Worm (Caenorhabditis elegans): Measurements from ENCODE around the gene W07G4.5.

DNA sequence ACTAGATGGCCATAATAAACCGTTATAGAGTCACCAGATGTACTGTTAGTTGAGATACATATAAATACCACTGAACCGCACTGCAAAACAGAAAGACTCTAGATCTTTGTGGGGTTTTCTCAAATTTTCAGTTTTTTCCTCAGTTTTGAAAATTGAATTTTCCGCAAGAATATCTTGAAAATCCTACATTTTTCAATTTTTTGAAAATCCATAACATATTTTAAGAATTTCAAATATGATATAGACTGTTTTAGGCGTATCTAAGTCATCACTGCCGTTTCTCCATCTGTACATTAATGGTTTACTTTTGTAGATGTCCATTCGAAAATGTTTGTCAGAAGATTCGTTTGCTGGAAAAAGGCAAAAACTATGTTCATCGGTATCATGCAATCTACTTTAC is 14.1 kb downstream of the W07G4.5 start, which contains the start of gene F42E8.1:
- no peak for TF ChIP-seq him-1 (tag; optimal IDR thresholded peaks at IDR 0.05)
- no peak for TF ChIP-seq tbp1 (GFP tag; optimal IDR thresholded peaks at IDR 0.05)
- TF ChIP-seq nfya-1 (tag; optimal IDR thresholded peaks at IDR 0.05; ENCODE audit: borderline replicate concordance, insufficient read depth), result no peak
- TF ChIP-seq ceh-100 (GFP tag; IDR thresholded peaks at IDR 0.05), result no peak
- TF ChIP-seq zfh-2 (GFP tag; conservative IDR thresholded peaks at IDR 0.05), result no peak
- no peak for TF ChIP-seq nfyb-1 (GFP tag; IDR thresholded peaks at IDR 0.05)
- no peak for TF ChIP-seq let-526 (GFP tag; IDR thresholded peaks at IDR 0.05)
- TF ChIP-seq T07F8.4 (tag; optimal IDR thresholded peaks at IDR 0.05), result no peak
- TF ChIP-seq dpl-1 (GFP tag; optimal IDR thresholded peaks at IDR 0.05), result no peak
- TF ChIP-seq fkh-3 (tag; optimal IDR thresholded peaks at IDR 0.05), result no peak
